Worm (Caenorhabditis elegans) whole organism, L4/young adult: ENCODE data around the gene C50F4.8.
A peak's percentile ranks its signal among the peaks of the same experiment; 100 is the strongest.

Experiments
- W03F9.2 ChIP-seq: fragments of 150-350 bp; optimal IDR thresholded peaks from 2 replicates; lab custom pipeline; 2014; ENCODE audit warnings: missing biosample characterization, missing genetic modification characterization
- dao-5 ChIP-seq: sonication (generic microtip); optimal IDR thresholded peaks from 2 replicates; lab custom pipeline; 2016; ENCODE audit warnings: missing genotype, missing genetic modification characterization, moderate library complexity, missing compliant biosample characterization
- him-1 ChIP-seq: sonication (generic microtip); optimal IDR thresholded peaks from 2 replicates; lab custom pipeline; 2016; ENCODE audit warnings: missing genotype, missing genetic modification reagents, missing genetic modification characterization, missing compliant biosample characterization

C50F4.8 gene

DNA sequence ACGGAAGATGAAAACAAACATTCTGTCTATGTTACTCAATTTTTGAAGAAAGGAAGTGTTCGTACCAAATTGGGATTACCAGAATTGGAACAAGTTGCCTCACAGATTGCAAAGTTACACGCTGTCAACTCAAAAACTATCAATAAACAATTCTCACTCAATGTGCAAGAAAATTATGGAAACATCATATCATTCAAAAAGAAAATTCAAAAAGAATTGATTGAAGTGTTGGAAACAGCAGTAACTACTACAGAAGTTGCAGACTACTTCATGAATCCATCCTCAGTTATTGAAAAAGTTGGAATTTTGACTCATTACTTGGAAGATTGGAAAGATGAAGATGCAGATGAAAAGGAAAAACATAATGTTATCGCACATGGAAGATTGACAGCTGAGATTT, 9.3 kb upstream of the C50F4.8 start:
- TF ChIP-seq dao-5 (tag; lab: Kevin White, UChicago): no peak

ce11 chrV:9527337-9527736, 8.7 kb upstream of the C50F4.8 start:
- TF ChIP-seq dao-5 (tag; lab: Kevin White, UChicago) (no peak), W03F9.2 (no peak), him-1 (tag; lab: Kevin White, UChicago) (no peak)

DNA sequence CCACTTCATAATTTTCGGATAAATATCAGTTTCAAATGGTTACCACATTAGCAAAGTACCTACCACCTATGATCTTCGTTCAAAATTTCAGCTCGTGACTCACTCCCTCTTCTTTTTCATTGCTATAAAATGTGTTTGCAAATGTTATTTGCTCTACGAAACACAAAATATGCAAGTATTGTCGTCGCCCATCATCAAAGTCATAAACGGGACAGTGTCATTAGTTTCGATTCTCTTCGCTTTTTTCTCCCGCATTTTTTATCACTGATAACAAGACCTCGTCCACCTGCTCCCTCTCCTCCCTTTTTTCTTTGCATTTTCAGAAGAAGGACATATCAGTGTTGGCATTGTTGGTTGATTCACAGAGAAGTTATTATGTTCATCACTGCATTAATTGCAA, 7.8 kb upstream of the C50F4.8 start, which contains the start of gene C50F4.1:
TSS of gene C50F4.1 (plus strand) at position 324 of the 400 bp plus-strand sequence.
- TF ChIP-seq dao-5 (tag; lab: Kevin White, UChicago) (no peak), him-1 (tag; lab: Kevin White, UChicago) (no peak), W03F9.2 (no peak)

ce11 chrV:9524099-9524498, 5.4 kb upstream of the C50F4.8 start, which contains the start of gene C50F4.9:
TSS of gene C50F4.9 (minus strand) at chrV:9524199.
- TF ChIP-seq dao-5 (tag; lab: Kevin White, UChicago) (no peak), him-1 (tag; lab: Kevin White, UChicago) (no peak), W03F9.2 (no peak)

- TF ChIP-seq dao-5 (tag; lab: Kevin White, UChicago) (no peak), W03F9.2 (no peak), him-1 (tag; lab: Kevin White, UChicago) (no peak)
Observed at ce11 chrV:9521697-9522096, 3.0 kb upstream of the C50F4.8 start.

ce11 chrV:9516280-9516679, 2.4 kb downstream of the C50F4.8 start:
- TF ChIP-seq dao-5 (tag; lab: Kevin White, UChicago) (no peak), him-1 (tag; lab: Kevin White, UChicago) (no peak), W03F9.2 (no peak)

DNA sequence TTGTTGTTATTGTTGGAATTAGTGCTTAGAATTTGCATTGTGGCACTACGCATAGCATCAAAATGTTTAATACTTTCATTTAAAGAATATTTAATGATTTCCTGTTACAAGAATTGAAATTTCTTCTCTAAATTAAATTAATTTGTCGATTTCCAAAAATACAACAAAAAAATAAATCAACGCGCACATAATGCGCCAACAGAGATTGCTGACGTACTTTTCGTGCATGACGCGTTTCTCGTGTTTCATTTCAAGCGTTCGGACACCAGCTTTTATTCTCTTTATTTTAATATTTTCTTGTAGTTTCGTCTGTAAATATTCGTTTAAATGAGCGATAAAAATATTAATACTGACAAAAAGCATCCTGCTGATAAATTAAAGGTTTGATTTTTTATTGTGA, 5.1 kb downstream of the C50F4.8 start, which contains the start of gene eif-2Bdelta:
TSS of gene eif-2Bdelta (plus strand) at position 235 of the 400 bp plus-strand sequence.
- peak; percentile 34 for TF ChIP-seq W03F9.2
- TF ChIP-seq dao-5 (tag; lab: Kevin White, UChicago): no peak
- TF ChIP-seq him-1 (tag; lab: Kevin White, UChicago): no peak

DNA sequence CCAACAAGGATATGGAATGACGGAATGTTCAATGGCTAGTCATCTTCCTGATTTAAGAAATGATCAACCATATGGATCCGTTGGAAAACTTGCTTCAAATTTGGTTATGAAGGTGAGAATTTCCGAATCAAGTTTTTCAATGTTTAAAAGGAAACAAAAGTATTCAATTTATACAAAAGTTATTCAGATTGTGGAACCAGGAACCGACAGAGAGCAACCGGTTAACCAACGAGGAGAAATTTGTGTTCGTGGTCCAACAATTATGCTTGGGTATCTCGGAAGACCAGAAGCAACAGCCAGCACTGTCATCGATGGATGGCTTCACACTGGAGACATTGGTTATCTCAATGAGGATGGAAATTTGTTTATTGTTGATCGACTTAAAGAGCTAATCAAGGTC, 9.1 kb downstream of the C50F4.8 start:
- no peak for TF ChIP-seq dao-5 (tag; lab: Kevin White, UChicago)
- no peak for TF ChIP-seq W03F9.2
- no peak for TF ChIP-seq him-1 (tag; lab: Kevin White, UChicago)

DNA sequence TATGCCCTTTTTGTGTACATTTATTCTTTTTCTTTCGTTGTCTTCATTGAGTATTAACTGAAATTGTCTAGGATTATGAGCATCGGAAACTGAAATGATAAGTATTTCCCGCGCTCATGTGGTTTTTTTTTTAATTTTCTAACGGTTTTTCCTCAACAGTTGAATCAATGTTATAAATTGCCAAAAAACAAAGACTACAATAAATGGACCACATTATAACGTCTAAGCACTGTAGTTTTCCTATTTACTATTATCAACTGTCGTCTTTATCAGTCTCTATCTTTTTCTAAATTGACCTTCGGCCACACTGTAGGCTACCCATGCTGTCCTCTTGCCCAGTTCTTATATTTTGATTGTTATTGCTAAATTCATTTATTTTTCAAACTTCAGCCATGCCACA, 10.9 kb downstream of the C50F4.8 start, which contains the start of gene acs-14:
TSS of gene acs-14 (plus strand) at position 391 of the 400 bp plus-strand sequence.
- no peak for TF ChIP-seq W03F9.2

- TF ChIP-seq dao-5 (tag; lab: Kevin White, UChicago): no peak
- no peak for TF ChIP-seq him-1 (tag; lab: Kevin White, UChicago)
- no peak for TF ChIP-seq W03F9.2
Observed at ce11 chrV:9506931-9507330, 11.7 kb downstream of the C50F4.8 start.

- no peak for TF ChIP-seq him-1 (tag; lab: Kevin White, UChicago)
- TF ChIP-seq W03F9.2: no peak
- no peak for TF ChIP-seq dao-5 (tag; lab: Kevin White, UChicago)
Observed at ce11 chrV:9504474-9504960, 14.1 kb downstream of the C50F4.8 start, which contains the start of gene haao-1. TSS of gene haao-1 (plus strand) at chrV:9504910.

ce11 chrV:9503152-9503817, 15.4 kb downstream of the C50F4.8 start:
- TF ChIP-seq dao-5 (tag; lab: Kevin White, UChicago) (peak; percentile 55), him-1 (tag; lab: Kevin White, UChicago) (peak; percentile 47), W03F9.2 (peak; percentile 14)

- TF ChIP-seq dao-5 (tag; lab: Kevin White, UChicago): no peak
- no peak for TF ChIP-seq him-1 (tag; lab: Kevin White, UChicago)
- TF ChIP-seq W03F9.2: no peak
Observed at ce11 chrV:9500826-9501451, 17.7 kb downstream of the C50F4.8 start, which contains the start of gene swt-5. TSS of gene swt-5 (plus strand) at chrV:9501401.

- no peak for TF ChIP-seq W03F9.2
- TF ChIP-seq him-1 (tag; lab: Kevin White, UChicago): no peak
- TF ChIP-seq dao-5 (tag; lab: Kevin White, UChicago): no peak
Observed at ce11 chrV:9499295-9499694, 19.4 kb downstream of the C50F4.8 start.
